ENCODE assay signal across 2 fruit fly cellular contexts in genomic region chr2L:14651685-14652536, dm6.
A peak's percentile ranks its signal among the peaks of the same experiment; 100 is the strongest.
TF ChIP-seq lines count a peak whose summit lies in the region.

No protein-coding gene starts in this region.

TF ChIP-seq in whole organism, embryonic, 481 proteins besides CTCF, POLR2A, EP300 and RAD21 (continued from another document):
- TF ChIP-seq H2.0 (GFP tag; IDR thresholded peaks at IDR 0.05; lab: Robert Waterston, UW) (no peak), dimm (GFP tag; IDR thresholded peaks at IDR 0.05; lab: Robert Waterston, UW) (no peak), Opbp (GFP tag; IDR thresholded peaks at IDR 0.05; lab: Robert Waterston, UW; ENCODE audit: partially characterized antibody) (no peak), Med (GFP tag; lab: Kevin White, UChicago) (peak; percentile 61), ATbp (GFP tag; optimal IDR thresholded peaks at IDR 0.05; lab: Kevin White, UChicago) (peak; percentile 12), hkb (optimal IDR thresholded peaks at IDR 0.05; lab: Kevin White, UChicago) (no peak), hkb (GFP tag; IDR thresholded peaks at IDR 0.05; lab: Robert Waterston, UW) (no peak), caup (GFP tag; optimal IDR thresholded peaks at IDR 0.05; lab: Kevin White, UChicago; ENCODE audit: severe bottlenecking) (no peak), twi (tag; optimal IDR thresholded peaks at IDR 0.05; lab: Kevin White, UChicago) (peak; percentile 61), Pdp1 (GFP tag; optimal IDR thresholded peaks at IDR 0.05; lab: Kevin White, UChicago) (peak in 1 of 2 experiments; percentile 66), CG1529 (GFP tag; optimal IDR thresholded peaks at IDR 0.05; lab: Kevin White, UChicago) (no peak), prd (optimal IDR thresholded peaks at IDR 0.05; lab: Kevin White, UChicago) (no peak), prd (GFP tag; IDR thresholded peaks at IDR 0.05; lab: Robert Waterston, UW) (peak; percentile 22; the same call in 1 of the 3 replicates), CG2120 (GFP tag; optimal IDR thresholded peaks at IDR 0.05; lab: Kevin White, UChicago) (no peak), ems (GFP tag; optimal IDR thresholded peaks at IDR 0.05; lab: Kevin White, UChicago) (no peak), CG17361 (GFP tag; IDR thresholded peaks at IDR 0.05; lab: Robert Waterston, UW) (0 out of 3 replicates have a peak, but pooled peaks have one; percentile 8), Xrp1 (GFP tag; IDR thresholded peaks at IDR 0.05; lab: Robert Waterston, UW) (peak; percentile 15; the same call in 1 of the 2 replicates), CG2889 (GFP tag; IDR thresholded peaks at IDR 0.05; lab: Robert Waterston, UW) (no peak), unpg (GFP tag; optimal IDR thresholded peaks at IDR 0.05; lab: Kevin White, UChicago) (peak; percentile 8), CG1832 (GFP tag; optimal IDR thresholded peaks at IDR 0.05; lab: Kevin White, UChicago) (no peak), CG18262 (tag; optimal IDR thresholded peaks at IDR 0.05; lab: Kevin White, UChicago) (no peak), CG43689 (GFP tag; IDR thresholded peaks at IDR 0.05; lab: Robert Waterston, UW) (no peak), CG6254 (GFP tag; optimal IDR thresholded peaks at IDR 0.05; lab: Kevin White, UChicago) (peak; percentile 6), Blimp-1 (GFP tag; optimal IDR thresholded peaks at IDR 0.05; lab: Kevin White, UChicago) (peak; percentile 98), Ssrp (tag; optimal IDR thresholded peaks at IDR 0.05; lab: Kevin White, UChicago) (peak; percentile 22), CG2678 (tag; optimal IDR thresholded peaks at IDR 0.05; lab: Kevin White, UChicago) (peak; percentile 5), gem (tag; optimal IDR thresholded peaks at IDR 0.05; lab: Kevin White, UChicago) (peak; percentile 26), CG8388 (GFP tag; optimal IDR thresholded peaks at IDR 0.05; lab: Kevin White, UChicago) (peak; percentile 28), CG4328 (GFP tag; optimal IDR thresholded peaks at IDR 0.05; lab: Kevin White, UChicago) (no peak), Dip2 (GFP tag; IDR thresholded peaks at IDR 0.05; lab: Robert Waterston, UW) (no peak), sisA (GFP tag; IDR thresholded peaks at IDR 0.05; lab: Robert Waterston, UW) (peak; percentile 20; the same call in 1 of the 2 replicates), CG2129 (GFP tag; IDR thresholded peaks at IDR 0.05; lab: Robert Waterston, UW; ENCODE audit: partially characterized antibody) (no peak), CG1024 (GFP tag; IDR thresholded peaks at IDR 0.05; lab: Robert Waterston, UW) (0 out of 2 replicates have a peak, but pooled peaks have one; percentile 24), cato (GFP tag; optimal IDR thresholded peaks at IDR 0.05; lab: Kevin White, UChicago; ENCODE audit: borderline replicate concordance) (no peak), phol (tag; optimal IDR thresholded peaks at IDR 0.05; lab: Kevin White, UChicago) (peak; percentile 37), CG14014 (GFP tag; IDR thresholded peaks at IDR 0.05; lab: Robert Waterston, UW) (no peak), YL-1 (GFP tag; optimal IDR thresholded peaks at IDR 0.05; lab: Kevin White, UChicago) (no peak), Jarid2 (GFP tag; optimal IDR thresholded peaks at IDR 0.05; lab: Kevin White, UChicago) (no peak), CG5953 (GFP tag; IDR thresholded peaks at IDR 0.05; lab: Robert Waterston, UW) (0 out of 2 replicates have a peak, but pooled peaks have one; percentile 41), Sox102F (GFP tag; optimal IDR thresholded peaks at IDR 0.05; lab: Kevin White, UChicago) (peak; percentile 50), crol (GFP tag; IDR thresholded peaks at IDR 0.05; lab: Robert Waterston, UW) (no peak; the same call in 1 of the 2 replicates), fd102C (GFP tag; optimal IDR thresholded peaks at IDR 0.05; lab: Kevin White, UChicago) (no peak), z (GFP tag; IDR thresholded peaks at IDR 0.05; lab: Robert Waterston, UW) (no peak), kni (GFP tag; optimal IDR thresholded peaks at IDR 0.05; lab: Kevin White, UChicago) (peak; percentile 29), CG32767 (GFP tag; IDR thresholded peaks at IDR 0.05; lab: Robert Waterston, UW) (no peak), disco-r (GFP tag; optimal IDR thresholded peaks at IDR 0.05; lab: Kevin White, UChicago) (no peak), bowl (GFP tag; IDR thresholded peaks at IDR 0.05; lab: Robert Waterston, UW) (no peak), dmrt99B (tag; optimal IDR thresholded peaks at IDR 0.05; lab: Kevin White, UChicago) (peak; percentile 39), kah (GFP tag; optimal IDR thresholded peaks at IDR 0.05; lab: Kevin White, UChicago) (no peak), sd (tag; optimal IDR thresholded peaks at IDR 0.05; lab: Kevin White, UChicago) (peak; percentile 49), CG11504 (tag; optimal IDR thresholded peaks at IDR 0.05; lab: Kevin White, UChicago) (peak; percentile 50), lab (GFP tag; optimal IDR thresholded peaks at IDR 0.05; lab: Kevin White, UChicago) (no peak), gcm (GFP tag; optimal IDR thresholded peaks at IDR 0.05; lab: Kevin White, UChicago) (no peak), CG2712 (tag; optimal IDR thresholded peaks at IDR 0.05; lab: Kevin White, UChicago) (peak; percentile 25), pfk (GFP tag; optimal IDR thresholded peaks at IDR 0.05; lab: Kevin White, UChicago) (no peak), CG17359 (tag; optimal IDR thresholded peaks at IDR 0.05; lab: Kevin White, UChicago) (peak; percentile 36), Myb (GFP tag; optimal IDR thresholded peaks at IDR 0.05; lab: Kevin White, UChicago) (no peak), Ets65A (GFP tag; lab: Kevin White, UChicago) (peak; percentile 65), dmrt11E (tag; optimal IDR thresholded peaks at IDR 0.05; lab: Kevin White, UChicago) (no peak), CG2199 (GFP tag; IDR thresholded peaks at IDR 0.05; lab: Robert Waterston, UW) (peak; percentile 77; the same call in 2 of the 3 replicates), vfl (GFP tag; optimal IDR thresholded peaks at IDR 0.05; lab: Kevin White, UChicago) (no peak), Drgx (GFP tag; IDR thresholded peaks at IDR 0.05; lab: Robert Waterston, UW) (peak; percentile 28)

TF ChIP-seq in whole organism, prepupa, 60 proteins besides CTCF, POLR2A, EP300 and RAD21 (continued from another document):
- peak; percentile 22 for TF ChIP-seq Smox (GFP tag; optimal IDR thresholded peaks at IDR 0.05; lab: Kevin White, UChicago)
- TF ChIP-seq CG3919 (GFP tag; optimal IDR thresholded peaks at IDR 0.05; lab: Kevin White, UChicago) = peak; percentile 36
- TF ChIP-seq spab (GFP tag; optimal IDR thresholded peaks at IDR 0.05; lab: Kevin White, UChicago) = peak; percentile 37
- peak; percentile 98 for TF ChIP-seq dsx (GFP tag; optimal IDR thresholded peaks at IDR 0.05; lab: Kevin White, UChicago; ENCODE audit: poor library complexity, severe bottlenecking)
- peak; percentile 30 for TF ChIP-seq dac (GFP tag; optimal IDR thresholded peaks at IDR 0.05; lab: Kevin White, UChicago)
- TF ChIP-seq CG6276 (GFP tag; optimal IDR thresholded peaks at IDR 0.05; lab: Kevin White, UChicago) = no peak
- TF ChIP-seq CG9139 (GFP tag; optimal IDR thresholded peaks at IDR 0.05; lab: Kevin White, UChicago) = no peak
- peak in 1 of 2 experiments; percentile 23 for TF ChIP-seq salr (GFP tag; optimal IDR thresholded peaks at IDR 0.05; lab: Kevin White, UChicago)
- TF ChIP-seq Met (GFP tag; optimal IDR thresholded peaks at IDR 0.05; lab: Kevin White, UChicago) = peak; percentile 50
- peak; percentile 50 for TF ChIP-seq lz (GFP tag; optimal IDR thresholded peaks at IDR 0.05; lab: Kevin White, UChicago)
- TF ChIP-seq CG1621 (tag; optimal IDR thresholded peaks at IDR 0.05; lab: Kevin White, UChicago) = no peak
- no peak for TF ChIP-seq CG7368 (GFP tag; optimal IDR thresholded peaks at IDR 0.05; lab: Kevin White, UChicago)
- TF ChIP-seq CG10631 (GFP tag; optimal IDR thresholded peaks at IDR 0.05; lab: Kevin White, UChicago) = peak; percentile 26
- no peak for TF ChIP-seq vri (GFP tag; optimal IDR thresholded peaks at IDR 0.05; lab: Kevin White, UChicago)
- TF ChIP-seq Hr4 (GFP tag; optimal IDR thresholded peaks at IDR 0.05; lab: Kevin White, UChicago) = peak; percentile 31
- TF ChIP-seq fkh (GFP tag; optimal IDR thresholded peaks at IDR 0.05; lab: Kevin White, UChicago) = no peak
- TF ChIP-seq esn (GFP tag; optimal IDR thresholded peaks at IDR 0.05; lab: Kevin White, UChicago) = peak; percentile 40
- TF ChIP-seq CG3032 (tag; optimal IDR thresholded peaks at IDR 0.05; lab: Kevin White, UChicago) = peak; percentile 54
- peak; percentile 48 for TF ChIP-seq Eip75B (GFP tag; optimal IDR thresholded peaks at IDR 0.05; lab: Kevin White, UChicago)
- TF ChIP-seq CG8119 (GFP tag; IDR thresholded peaks at IDR 0.05; lab: Robert Waterston, UW) = 0 out of 3 replicates have a peak, but pooled peaks have one; percentile 18
- peak; percentile 35 for TF ChIP-seq CG11762 (GFP tag; optimal IDR thresholded peaks at IDR 0.05; lab: Kevin White, UChicago; ENCODE audit: insufficient read depth)
- TF ChIP-seq achi (GFP tag; optimal IDR thresholded peaks at IDR 0.05; lab: Kevin White, UChicago) = peak; percentile 43
- peak; percentile 41 for TF ChIP-seq OdsH (GFP tag; optimal IDR thresholded peaks at IDR 0.05; lab: Kevin White, UChicago)
- TF ChIP-seq fd59A (GFP tag; optimal IDR thresholded peaks at IDR 0.05; lab: Kevin White, UChicago) = peak; percentile 29
- TF ChIP-seq Blimp-1 (GFP tag; optimal IDR thresholded peaks at IDR 0.05; lab: Kevin White, UChicago) = no peak
- TF ChIP-seq CG34406 (GFP tag; optimal IDR thresholded peaks at IDR 0.05; lab: Kevin White, UChicago) = peak; percentile 54
- no peak for TF ChIP-seq Hr38 (GFP tag; optimal IDR thresholded peaks at IDR 0.05; lab: Kevin White, UChicago)
- peak; percentile 27 for TF ChIP-seq Sox102F (GFP tag; optimal IDR thresholded peaks at IDR 0.05; lab: Kevin White, UChicago)
- TF ChIP-seq eg (GFP tag; IDR thresholded peaks at IDR 0.05; lab: Robert Waterston, UW) = peak; percentile 53; the same call in 2 of the 3 replicates
- TF ChIP-seq cyc (GFP tag; optimal IDR thresholded peaks at IDR 0.05; lab: Kevin White, UChicago) = no peak
- peak; percentile 60 for TF ChIP-seq pdm3 (GFP tag; optimal IDR thresholded peaks at IDR 0.05; lab: Kevin White, UChicago)
- peak; percentile 53 for TF ChIP-seq Hr39 (GFP tag; optimal IDR thresholded peaks at IDR 0.05; lab: Kevin White, UChicago)
- TF ChIP-seq topi (GFP tag; optimal IDR thresholded peaks at IDR 0.05; lab: Kevin White, UChicago) = no peak
- peak; percentile 23 for TF ChIP-seq Ets21C (GFP tag; optimal IDR thresholded peaks at IDR 0.05; lab: Kevin White, UChicago)
- TF ChIP-seq acj6 (GFP tag; optimal IDR thresholded peaks at IDR 0.05; lab: Kevin White, UChicago) = peak; percentile 60
